Worm (Caenorhabditis elegans): ENCODE measurements around the gene Y97E10AR.8.

DNA sequence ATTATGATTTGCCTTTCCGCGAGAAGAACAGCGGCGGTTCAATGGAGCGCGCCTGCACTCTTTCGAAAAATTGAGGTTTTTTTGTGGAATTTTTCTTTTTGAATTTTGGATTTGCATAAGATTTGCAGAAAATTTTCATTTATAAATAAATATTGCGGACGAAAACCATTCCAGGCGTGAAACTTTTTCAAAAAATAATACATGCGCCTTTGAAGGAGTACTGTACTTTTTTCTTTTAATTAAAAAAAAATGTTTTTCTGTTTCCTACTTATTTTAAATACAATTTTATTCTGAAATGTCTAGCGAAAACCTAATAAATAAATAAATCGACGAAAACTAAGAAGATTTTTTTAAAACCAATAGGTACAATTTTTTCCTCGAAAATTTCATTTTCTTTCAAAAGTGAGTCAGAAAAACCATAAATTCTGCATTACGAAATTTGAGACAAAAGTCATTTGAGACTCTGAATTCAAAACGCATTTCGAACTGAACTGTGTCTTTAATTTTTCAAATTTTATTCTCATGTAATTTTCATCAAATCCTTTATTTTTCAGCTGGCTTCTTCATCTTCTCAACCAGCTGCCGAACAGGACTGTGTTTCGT is 24.0 kb upstream of the Y97E10AR.8 start, which contains the start of gene F26D11.1:
- no peak for TF ChIP-seq fos-1 (tag; optimal IDR thresholded peaks at IDR 0.05)
- TF ChIP-seq nhr-11 (tag; optimal IDR thresholded peaks at IDR 0.05), result no peak
